Worm (Caenorhabditis elegans) whole organism, L4/young adult: ENCODE data around the gene set-16.

ENCODE experiments used
- dao-5 ChIP-seq: sonication (generic microtip); optimal IDR thresholded peaks from 2 replicates; lab custom pipeline; 2016; ENCODE audit warnings: missing genotype, missing genetic modification characterization, moderate library complexity, missing compliant biosample characterization
- him-1 ChIP-seq: sonication (generic microtip); optimal IDR thresholded peaks from 2 replicates; lab custom pipeline; 2016; ENCODE audit warnings: missing genotype, missing genetic modification reagents, missing genetic modification characterization, missing compliant biosample characterization

DNA sequence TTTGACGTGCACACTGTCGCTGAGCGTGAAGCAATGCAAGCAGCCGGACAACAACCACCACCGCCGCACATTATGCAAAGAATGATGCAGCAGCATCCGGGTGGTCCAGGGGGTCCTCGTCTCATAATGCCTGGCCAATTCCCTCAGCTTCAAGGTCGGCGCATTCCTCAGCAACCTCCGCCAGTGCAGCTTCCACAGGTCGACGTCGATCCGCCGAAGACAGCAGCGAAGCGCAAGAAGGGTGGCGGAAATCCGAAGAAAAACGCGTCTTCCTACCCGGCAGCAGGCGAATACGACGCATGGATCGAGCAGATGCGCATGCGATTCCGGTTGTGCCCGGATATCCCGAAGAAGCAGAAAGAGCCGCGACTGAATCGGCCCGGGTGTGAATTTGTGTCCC, 7.7 kb downstream of the set-16 start:
- TF ChIP-seq him-1 (tag; lab: Kevin White, UChicago): no peak
- TF ChIP-seq dao-5 (tag; lab: Kevin White, UChicago): no peak
